Worm (Caenorhabditis elegans) whole organism, young adult: ENCODE results near the gene srsx-12.

ENCODE experiments used
- F39B2.1 ChIP-seq: fragments of 200-800 bp; sonication (Bioruptor generic); IDR thresholded peaks from 2 replicates; pipeline ENCODE4 v1.3.6; 2022; ENCODE audit warnings: missing genetic modification reagents, missing genetic modification characterization, missing compliant biosample characterization
- F49E8.2 ChIP-seq: sonication (generic microtip); optimal IDR thresholded peaks from 3 replicates; lab custom pipeline; 2017; ENCODE audit warnings: missing genetic modification characterization, mild to moderate bottlenecking, missing compliant biosample characterization, antibody characterized with exemption, moderate library complexity; ENCODE audit not compliant: insufficient read depth
- efl-1 ChIP-seq: fragments of 150-350 bp; optimal IDR thresholded peaks from 2 replicates; lab custom pipeline; 2014; ENCODE audit warnings: missing biosample characterization, missing genetic modification reagents, missing genetic modification characterization
- lsy-27 ChIP-seq: sonication (generic microtip); optimal IDR thresholded peaks from 2 replicates; lab custom pipeline; 2017; ENCODE audit warnings: missing genetic modification characterization, mild to moderate bottlenecking, missing compliant biosample characterization, antibody characterized with exemption, missing genotype, borderline replicate concordance; ENCODE audit not compliant: insufficient read depth
- nhr-179 ChIP-seq: sonication (generic microtip); optimal IDR thresholded peaks from 2 replicates; lab custom pipeline; 2016; ENCODE audit warnings: mild to moderate bottlenecking, missing genetic modification characterization, missing compliant biosample characterization
- unc-62 ChIP-seq: fragments of 150-350 bp; optimal IDR thresholded peaks from 2 replicates; lab custom pipeline; 2014; ENCODE audit warnings: missing biosample characterization, missing genetic modification reagents, missing genetic modification characterization

ce11 chrV:4977539-4977938 lies 3.2 kb downstream of the srsx-12 start:
- TF ChIP-seq efl-1 (GFP tag; lab: Kevin White, UChicago) (no peak), unc-62 (no peak), F39B2.1 (GFP tag; lab: Robert Waterston, UW) (no peak), nhr-179 (tag; lab: Kevin White, UChicago) (no peak), lsy-27 (tag; lab: Kevin White, UChicago) (no peak), F49E8.2 (tag; lab: Kevin White, UChicago) (no peak)
